Worm (Caenorhabditis elegans) whole organism, L4/young adult: ENCODE measurements around the gene Y75B8A.6.

Experiments
- W03F9.2 ChIP-seq: fragments of 150-350 bp; optimal IDR thresholded peaks from 2 replicates; lab custom pipeline; 2014; ENCODE audit warnings: missing biosample characterization, missing genetic modification characterization
- him-1 ChIP-seq: sonication (generic microtip); optimal IDR thresholded peaks from 2 replicates; lab custom pipeline; 2016; ENCODE audit warnings: missing genotype, missing genetic modification reagents, missing genetic modification characterization, missing compliant biosample characterization

ce11 chrIII:12152157-12152556, 22.0 kb upstream of the Y75B8A.6 start:
- TF ChIP-seq him-1, result no peak
- no peak for TF ChIP-seq W03F9.2 (tag; lab: Kevin White, UChicago)
